Worm (Caenorhabditis elegans): ENCODE results near the gene memi-2.

- TF ChIP-seq ccch-3 (GFP tag; optimal IDR thresholded peaks at IDR 0.05) (no peak), hrde-1 (tag; optimal IDR thresholded peaks at IDR 0.05; ENCODE audit: borderline replicate concordance) (no peak), nhr-27 (tag; optimal IDR thresholded peaks at IDR 0.05) (no peak), hlh-12 (tag; optimal IDR thresholded peaks at IDR 0.05) (no peak), efl-1 (GFP tag; optimal IDR thresholded peaks at IDR 0.05) (no peak), ztf-26 (tag; optimal IDR thresholded peaks at IDR 0.05) (no peak), F39B2.1 (GFP tag; IDR thresholded peaks at IDR 0.05) (no peak), ztf-28 (GFP tag; IDR thresholded peaks at IDR 0.05) (no peak), ztf-22 (GFP tag; optimal IDR thresholded peaks at IDR 0.05) (no peak), Y79H2A.3 (GFP tag; conservative IDR thresholded peaks at IDR 0.05) (no peak)
These were observed 40.2 kb downstream of the memi-2 start, which contains the start of gene Y62E10A.3 for ce11 chrIV:13360144-13360543.

Data from whole organism, young adult.